Fruit fly (Drosophila melanogaster) whole organism, embryonic: ENCODE results near the gene Cpsf5.

Source experiments
- Aef1 ChIP-seq: fragments of 200-800 bp; sonication (Bioruptor generic); IDR thresholded peaks from 3 replicates; pipeline ENCODE4 v1.3.6; 2022; ENCODE audit warnings: missing biosample characterization, missing genetic modification characterization
- CG1024 ChIP-seq: fragments of 200-800 bp; sonication (Bioruptor generic); IDR thresholded peaks from 2 replicates; pipeline ENCODE4 v1.3.6; 2022; ENCODE audit warnings: missing biosample characterization, missing genetic modification characterization
- CG10321 ChIP-seq: fragments of 200-800 bp; sonication (Bioruptor generic); IDR thresholded peaks from 2 replicates; pipeline ENCODE4 v1.3.6; 2022; ENCODE audit warnings: missing biosample characterization, missing genetic modification characterization
- CG10543 ChIP-seq: fragments of 200-800 bp; sonication (Bioruptor generic); optimal IDR thresholded peaks from 3 replicates; lab custom pipeline; 2017; ENCODE audit warnings: missing biosample characterization, mild to moderate bottlenecking, missing genetic modification characterization, moderate library complexity
- CG12659 ChIP-seq: fragments of 200-800 bp; sonication (Bioruptor generic); optimal IDR thresholded peaks from 3 replicates; lab custom pipeline; 2017; ENCODE audit warnings: mild to moderate bottlenecking, missing biosample characterization, missing genetic modification reagents, missing genetic modification characterization
- CG14667 ChIP-seq: fragments of 200-800 bp; sonication (Bioruptor generic); IDR thresholded peaks from 2 replicates; pipeline ENCODE4 v1.3.6; 2022; ENCODE audit warnings: missing biosample characterization, missing genetic modification characterization
- CG15011 ChIP-seq: fragments of 200-800 bp; sonication (Bioruptor generic); optimal IDR thresholded peaks from 3 replicates; lab custom pipeline; 2018; ENCODE audit warnings: missing biosample characterization, mild to moderate bottlenecking, missing genetic modification characterization
- CG16813 ChIP-seq: fragments of 200-800 bp; sonication (Bioruptor generic); IDR thresholded peaks from 3 replicates; pipeline ENCODE4 v1.3.6; 2022; ENCODE audit warnings: missing biosample characterization, missing genetic modification characterization; ENCODE audit not compliant: partially characterized antibody
- CG17612 ChIP-seq: fragments of 200-800 bp; sonication (Bioruptor generic); IDR thresholded peaks from 2 replicates; pipeline ENCODE4 v1.3.6; 2022; ENCODE audit warnings: missing biosample characterization, missing genetic modification characterization
- CG2120 ChIP-seq: fragments of 200-800 bp; sonication (Bioruptor generic); optimal IDR thresholded peaks from 3 replicates; lab custom pipeline; 2016; ENCODE audit warnings: missing biosample characterization, missing genetic modification characterization
- CG2129 ChIP-seq: fragments of 200-800 bp; sonication (Bioruptor generic); IDR thresholded peaks from 2 replicates; pipeline ENCODE4 v1.3.6; 2022; ENCODE audit warnings: missing biosample characterization, missing genetic modification characterization; ENCODE audit not compliant: partially characterized antibody
- CG2678 ChIP-seq: fragments of 200-800 bp; sonication (Bioruptor generic); optimal IDR thresholded peaks from 3 replicates; lab custom pipeline; 2019; ENCODE audit warnings: missing biosample characterization, mild to moderate bottlenecking, missing genetic modification characterization, moderate library complexity
- CG43689 ChIP-seq: fragments of 200-800 bp; sonication (Bioruptor generic); IDR thresholded peaks from 2 replicates; pipeline ENCODE4 v1.3.6; 2022; ENCODE audit warnings: missing biosample characterization, missing genetic modification characterization
- CG4820 ChIP-seq: fragments of 200-800 bp; sonication (Bioruptor generic); optimal IDR thresholded peaks from 3 replicates; lab custom pipeline; 2016; ENCODE audit warnings: missing biosample characterization, missing genetic modification characterization
- CG6175 ChIP-seq: fragments of 200-800 bp; sonication (Bioruptor generic); IDR thresholded peaks from 3 replicates; pipeline ENCODE4 v1.3.6; 2022; ENCODE audit warnings: missing biosample characterization, missing genetic modification characterization
- CG7963 ChIP-seq: fragments of 200-800 bp; sonication (Bioruptor generic); IDR thresholded peaks from 3 replicates; pipeline ENCODE4 v1.3.6; 2022; ENCODE audit warnings: missing biosample characterization, missing genetic modification characterization; ENCODE audit not compliant: partially characterized antibody
- CG7987 ChIP-seq: fragments of 200-800 bp; sonication (Bioruptor generic); optimal IDR thresholded peaks from 2 replicates; lab custom pipeline; 2018; ENCODE audit warnings: missing biosample characterization, mild to moderate bottlenecking, missing genetic modification characterization, moderate library complexity
- D ChIP-seq, 2 experiments: fragments of 200-800 bp in 1 of 2; fragments of >200 bp in 1 of 2; sonication (Bioruptor generic) in 1 of 2; optimal IDR thresholded peaks; 2 replicates in 1 of 2; 3 replicates in 1 of 2; lab custom pipeline; 2017; ENCODE audit warnings: mild to moderate bottlenecking in 1 of 2, missing biosample characterization in 1 of 2, missing genetic modification characterization in 1 of 2, missing genetic modification reagents in 1 of 2
- Dfd ChIP-seq, 2 experiments: fragments of >200 bp; optimal IDR thresholded peaks; 2 replicates each; lab custom pipeline; 2017; ENCODE audit warnings: missing biosample characterization in 2 of 2, missing genetic modification characterization in 2 of 2
- Doc3 ChIP-seq: fragments of 200-800 bp; sonication (Bioruptor generic); IDR thresholded peaks from 3 replicates; pipeline ENCODE4 v1.3.6; 2022; ENCODE audit warnings: missing biosample characterization, missing genetic modification characterization; ENCODE audit not compliant: partially characterized antibody
- Eip74EF ChIP-seq, 2 experiments: fragments of 200-800 bp in 1 of 2; fragments of >200 bp in 1 of 2; sonication (Bioruptor generic) in 1 of 2; optimal IDR thresholded peaks; 2 replicates each; lab custom pipeline; 2017 to 2019; ENCODE audit warnings: missing biosample characterization in 2 of 2, missing genetic modification characterization in 2 of 2, mild to moderate bottlenecking in 1 of 2, moderate library complexity in 1 of 2
- Fer3 ChIP-seq: fragments of 200-800 bp; sonication (Bioruptor generic); optimal IDR thresholded peaks from 2 replicates; lab custom pipeline; 2018; ENCODE audit warnings: missing biosample characterization, mild to moderate bottlenecking, missing genetic modification characterization, moderate library complexity
- GATAe ChIP-seq: fragments of 200-800 bp; sonication (Bioruptor generic); conservative IDR thresholded peaks from 2 replicates; pipeline ENCODE4 v1.3.6; 2022; ENCODE audit warnings: missing biosample characterization, missing genetic modification characterization
- H2.0 ChIP-seq: fragments of 200-800 bp; sonication (Bioruptor generic); IDR thresholded peaks from 2 replicates; pipeline ENCODE4 v1.3.6; 2022; ENCODE audit warnings: missing biosample characterization, missing genetic modification characterization
- Hmr ChIP-seq: fragments of 200-800 bp; sonication (Bioruptor generic); optimal IDR thresholded peaks from 3 replicates; lab custom pipeline; 2017; ENCODE audit warnings: mild to moderate bottlenecking, missing biosample characterization, missing genetic modification reagents, missing genetic modification characterization
- Hr51 ChIP-seq, 2 experiments: fragments of 200-800 bp; sonication (Bioruptor generic); optimal IDR thresholded peaks; 2 replicates in 1 of 2; 3 replicates in 1 of 2; lab custom pipeline; 2016 to 2018; ENCODE audit warnings: missing biosample characterization in 2 of 2, missing genetic modification characterization in 2 of 2, mild to moderate bottlenecking in 1 of 2, moderate library complexity in 1 of 2
- Hr78 ChIP-seq, 2 experiments: fragments of 200-800 bp in 1 of 2; fragments of >200 bp in 1 of 2; sonication (Bioruptor generic) in 1 of 2; optimal IDR thresholded peaks; 2 replicates each; lab custom pipeline; 2017 to 2019; ENCODE audit warnings: missing biosample characterization in 2 of 2, missing genetic modification characterization in 2 of 2, mild to moderate bottlenecking in 1 of 2, moderate library complexity in 1 of 2
- Opbp ChIP-seq: fragments of 200-800 bp; sonication (Bioruptor generic); IDR thresholded peaks from 3 replicates; pipeline ENCODE4 v1.3.6; 2022; ENCODE audit warnings: missing biosample characterization, missing genetic modification characterization; ENCODE audit not compliant: partially characterized antibody
- Ptx1 ChIP-seq: fragments of 200-800 bp; sonication (Bioruptor generic); IDR thresholded peaks from 2 replicates; pipeline ENCODE4 v1.3.6; 2022; ENCODE audit warnings: missing biosample characterization, missing genetic modification characterization
- Ravus ChIP-seq: fragments of 200-800 bp; sonication (Bioruptor generic); IDR thresholded peaks from 2 replicates; pipeline ENCODE4 v1.3.6; 2022; ENCODE audit warnings: missing biosample characterization, missing genetic modification characterization
- TFAM ChIP-seq: fragments of 200-800 bp; sonication (Bioruptor generic); optimal IDR thresholded peaks from 2 replicates; lab custom pipeline; 2017; ENCODE audit warnings: missing biosample characterization, missing genetic modification characterization, inconsistent platforms
- az2 ChIP-seq: fragments of 200-800 bp; sonication (Bioruptor generic); optimal IDR thresholded peaks from 3 replicates; lab custom pipeline; 2016; ENCODE audit warnings: missing biosample characterization, missing genetic modification characterization
- bigmax ChIP-seq: fragments of 200-800 bp; sonication (Bioruptor generic); optimal IDR thresholded peaks from 2 replicates; lab custom pipeline; 2018; ENCODE audit warnings: missing biosample characterization, mild to moderate bottlenecking, missing genetic modification characterization
- chinmo ChIP-seq: fragments of 200-800 bp; sonication (Bioruptor generic); IDR thresholded peaks from 4 replicates; pipeline ENCODE4 v1.3.6; 2022; ENCODE audit warnings: missing biosample characterization, missing genetic modification characterization; ENCODE audit not compliant: partially characterized antibody
- chm ChIP-seq: fragments of 200-800 bp; sonication (Bioruptor generic); IDR thresholded peaks from 2 replicates; pipeline ENCODE4 v1.3.6; 2022; ENCODE audit warnings: missing biosample characterization, missing genetic modification characterization
- corto ChIP-seq: fragments of 200-800 bp; sonication (Bioruptor generic); optimal IDR thresholded peaks from 2 replicates; lab custom pipeline; 2016; ENCODE audit warnings: missing biosample characterization, mild to moderate bottlenecking, missing genetic modification characterization, moderate library complexity
- crp ChIP-seq, 2 experiments: fragments of 200-800 bp; sonication (Bioruptor generic); optimal IDR thresholded peaks; 2 replicates in 1 of 2; 3 replicates in 1 of 2; lab custom pipeline; 2017; ENCODE audit warnings: missing biosample characterization in 2 of 2, missing genetic modification characterization in 2 of 2, mild to moderate bottlenecking in 1 of 2, moderate library complexity in 1 of 2
- dpn ChIP-seq, 2 experiments: fragments of 200-800 bp; sonication (Bioruptor generic); optimal IDR thresholded peaks; 3 replicates each; lab custom pipeline; 2016; ENCODE audit warnings: missing biosample characterization in 2 of 2, missing genetic modification characterization in 2 of 2
- fu2 ChIP-seq: fragments of 200-800 bp; sonication (Bioruptor generic); optimal IDR thresholded peaks from 2 replicates; lab custom pipeline; 2016; ENCODE audit warnings: missing biosample characterization, missing genetic modification characterization
- h ChIP-seq: fragments of >200 bp; optimal IDR thresholded peaks from 2 replicates; lab custom pipeline; 2017
- ham ChIP-seq: fragments of 200-800 bp; sonication (Bioruptor generic); IDR thresholded peaks from 2 replicates; pipeline ENCODE4 v1.3.6; 2022; ENCODE audit warnings: missing biosample characterization, missing genetic modification characterization
- jumu ChIP-seq: fragments of 200-800 bp; sonication (Bioruptor generic); optimal IDR thresholded peaks from 3 replicates; lab custom pipeline; 2016; ENCODE audit warnings: missing biosample characterization, missing genetic modification characterization
- kah ChIP-seq: fragments of 200-800 bp; sonication (Bioruptor generic); optimal IDR thresholded peaks from 2 replicates; lab custom pipeline; 2018; ENCODE audit warnings: missing biosample characterization, mild to moderate bottlenecking, missing genetic modification characterization
- lab ChIP-seq: fragments of 200-800 bp; sonication (Bioruptor generic); optimal IDR thresholded peaks from 3 replicates; lab custom pipeline; 2017; ENCODE audit warnings: missing biosample characterization, missing genetic modification characterization, mild to moderate bottlenecking, moderate library complexity, missing genetic modification reagents
- phol ChIP-seq: fragments of 200-800 bp; sonication (Bioruptor generic); optimal IDR thresholded peaks from 3 replicates; lab custom pipeline; 2018; ENCODE audit warnings: missing biosample characterization, mild to moderate bottlenecking, missing genetic modification characterization, moderate library complexity
- salm ChIP-seq: fragments of 200-800 bp; sonication (Bioruptor generic); optimal IDR thresholded peaks from 2 replicates; lab custom pipeline; 2018; ENCODE audit warnings: missing biosample characterization, mild to moderate bottlenecking, missing genetic modification characterization
- ssp ChIP-seq: fragments of 200-800 bp; sonication (Bioruptor generic); IDR thresholded peaks from 2 replicates; pipeline ENCODE4 v1.3.6; 2022; ENCODE audit warnings: missing biosample characterization, missing genetic modification characterization
- tx ChIP-seq: fragments of 200-800 bp; sonication (Bioruptor generic); optimal IDR thresholded peaks from 2 replicates; lab custom pipeline; 2016; ENCODE audit warnings: missing biosample characterization, missing genetic modification characterization
- wdn ChIP-seq: fragments of 200-800 bp; sonication (Bioruptor generic); IDR thresholded peaks from 2 replicates; pipeline ENCODE4 v1.3.6; 2022; ENCODE audit warnings: missing biosample characterization, missing genetic modification characterization

Gene Cpsf5

DNA sequence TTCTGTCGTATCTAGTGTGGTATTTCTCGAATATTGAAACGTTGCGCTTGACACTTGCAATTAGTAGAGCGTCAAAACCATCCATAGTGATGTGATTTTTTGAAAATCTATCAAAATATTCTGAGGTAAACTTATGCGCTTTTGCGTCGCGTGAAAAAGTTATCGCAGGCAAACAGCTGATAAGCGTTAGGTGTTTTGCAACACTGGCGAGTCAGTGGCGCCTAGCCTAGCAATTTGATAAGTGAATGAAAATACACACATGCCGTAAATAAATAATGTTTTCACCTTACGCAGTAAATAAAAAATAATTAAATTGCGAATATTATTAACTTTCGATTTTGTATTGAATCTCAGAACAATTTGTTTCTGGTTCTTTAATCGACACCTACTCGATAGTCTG is 24.5 kb downstream of the Cpsf5 start, which contains the start of gene CG42526 (continued):
- no peak for TF ChIP-seq phol (tag; lab: Kevin White, UChicago)
- peak; percentile 28 to 50 for TF ChIP-seq Hr51 (GFP tag; optimal IDR thresholded peaks at IDR 0.05; lab: Kevin White, UChicago)
- TF ChIP-seq kah (GFP tag; lab: Kevin White, UChicago): no peak
- no peak for TF ChIP-seq CG10543 (GFP tag; lab: Kevin White, UChicago)
- TF ChIP-seq h (lab: Kevin White, UChicago): no peak
- TF ChIP-seq CG6175 (GFP tag; lab: Robert Waterston, UW): no peak
- 0 out of 3 replicates have a peak, but pooled peaks have one; percentile 17 for TF ChIP-seq CG16813 (GFP tag; lab: Robert Waterston, UW)
- TF ChIP-seq wdn (GFP tag; lab: Robert Waterston, UW): no peak
- no peak for TF ChIP-seq CG7963
- TF ChIP-seq Hr78 (GFP tag; optimal IDR thresholded peaks at IDR 0.05; lab: Kevin White, UChicago): no peak
- 0 out of 4 replicates have a peak, but pooled peaks have one; percentile 5 for TF ChIP-seq chinmo (GFP tag; lab: Robert Waterston, UW)
- no peak for TF ChIP-seq Ptx1 (GFP tag; lab: Robert Waterston, UW)
- no peak for TF ChIP-seq CG14667 (GFP tag; lab: Robert Waterston, UW)
- TF ChIP-seq CG10321 (GFP tag; lab: Robert Waterston, UW): 0 out of 2 replicates have a peak, but pooled peaks have one; percentile 11
- no peak for TF ChIP-seq CG4820 (GFP tag; lab: Kevin White, UChicago)
- peak; percentile 56 to 90 for TF ChIP-seq crp (GFP tag; optimal IDR thresholded peaks at IDR 0.05; lab: Kevin White, UChicago)
- no peak; the same call in 1 of the 2 replicates for TF ChIP-seq GATAe (GFP tag; lab: Robert Waterston, UW)
- TF ChIP-seq Eip74EF (GFP tag; optimal IDR thresholded peaks at IDR 0.05; lab: Kevin White, UChicago): no peak
- TF ChIP-seq ssp (GFP tag; lab: Robert Waterston, UW): no peak
- no peak for TF ChIP-seq CG17612 (GFP tag; lab: Robert Waterston, UW)
- TF ChIP-seq lab: peak; percentile 55
- TF ChIP-seq CG43689: 0 out of 2 replicates have a peak, but pooled peaks have one; percentile 10
- 0 out of 3 replicates have a peak, but pooled peaks have one; percentile 47 for TF ChIP-seq Opbp (GFP tag; lab: Robert Waterston, UW)
- no peak for TF ChIP-seq jumu
- peak; percentile 41 for TF ChIP-seq bigmax (GFP tag; lab: Kevin White, UChicago)
- no peak for TF ChIP-seq chm (GFP tag; lab: Robert Waterston, UW)
- no peak for TF ChIP-seq CG2678 (tag; lab: Kevin White, UChicago)
- TF ChIP-seq CG15011: no peak
- TF ChIP-seq CG2129 (GFP tag; lab: Robert Waterston, UW): no peak
- TF ChIP-seq CG2120 (GFP tag; lab: Kevin White, UChicago): peak; percentile 80
- no peak for TF ChIP-seq ham (GFP tag; lab: Robert Waterston, UW)
- no peak for TF ChIP-seq Fer3 (tag; lab: Kevin White, UChicago)
- no peak for TF ChIP-seq Aef1 (GFP tag; lab: Robert Waterston, UW)
- TF ChIP-seq Hmr (GFP tag; lab: Kevin White, UChicago): peak; percentile 62
- TF ChIP-seq CG1024 (GFP tag; lab: Robert Waterston, UW): no peak
- peak; percentile 61 for TF ChIP-seq Doc3 (GFP tag; lab: Robert Waterston, UW)
- TF ChIP-seq salm (tag; lab: Kevin White, UChicago): no peak
- peak; percentile 6 for TF ChIP-seq fu2 (GFP tag; lab: Kevin White, UChicago)
- TF ChIP-seq Ravus (GFP tag; lab: Robert Waterston, UW): no peak
- peak; percentile 59 for TF ChIP-seq CG12659
- TF ChIP-seq dpn (GFP tag; optimal IDR thresholded peaks at IDR 0.05; lab: Kevin White, UChicago): peak in 1 of 2 experiments; percentile 58
- peak; percentile 66 for TF ChIP-seq H2.0 (GFP tag; lab: Robert Waterston, UW)
- TF ChIP-seq Dfd (GFP tag; optimal IDR thresholded peaks at IDR 0.05; lab: Kevin White, UChicago): no peak
- no peak for TF ChIP-seq D (optimal IDR thresholded peaks at IDR 0.05; lab: Kevin White, UChicago)
- TF ChIP-seq D (GFP tag; optimal IDR thresholded peaks at IDR 0.05; lab: Kevin White, UChicago): no peak
- no peak for TF ChIP-seq TFAM (GFP tag; lab: Kevin White, UChicago)
- no peak for TF ChIP-seq CG7987
- TF ChIP-seq az2 (GFP tag; lab: Kevin White, UChicago): peak; percentile 34
- TF ChIP-seq corto (GFP tag; lab: Kevin White, UChicago): no peak
- peak; percentile 43 for TF ChIP-seq tx (GFP tag; lab: Kevin White, UChicago)
